Worm (Caenorhabditis elegans) whole organism, late embryonic: ENCODE data around the gene fbxa-71.

Experiments used
- ama-1 ChIP-seq: fragments of 150-350 bp; optimal IDR thresholded peaks from 2 replicates; lab custom pipeline; 2014
- ceh-30 ChIP-seq: fragments of 150-350 bp; optimal IDR thresholded peaks from 2 replicates; lab custom pipeline; 2014; ENCODE audit warnings: missing biosample characterization, missing genetic modification characterization
- ceh-31 ChIP-seq: sonication (generic microtip); optimal IDR thresholded peaks from 2 replicates; lab custom pipeline; 2016; ENCODE audit warnings: missing genetic modification characterization, missing compliant biosample characterization
- ceh-9 ChIP-seq: sonication (generic microtip); optimal IDR thresholded peaks from 2 replicates; lab custom pipeline; 2016; ENCODE audit warnings: mild to moderate bottlenecking, missing genetic modification characterization, inconsistent platforms, missing compliant biosample characterization
- dmd-4 ChIP-seq: sonication (generic microtip); optimal IDR thresholded peaks from 2 replicates; lab custom pipeline; 2016; ENCODE audit warnings: borderline replicate concordance, missing genetic modification characterization, missing compliant biosample characterization
- fax-1 ChIP-seq: sonication (generic microtip); optimal IDR thresholded peaks from 2 replicates; lab custom pipeline; 2016; ENCODE audit warnings: missing genotype, missing genetic modification characterization, missing compliant biosample characterization
- hlh-30 ChIP-seq: sonication (generic microtip); optimal IDR thresholded peaks from 2 replicates; lab custom pipeline; 2017; ENCODE audit warnings: antibody characterized with exemption, missing genetic modification characterization, missing compliant biosample characterization; ENCODE audit not compliant: insufficient read depth
- lin-11 ChIP-seq: fragments of 200-800 bp; sonication (Bioruptor generic); optimal IDR thresholded peaks from 2 replicates; lab custom pipeline; 2018; ENCODE audit warnings: mild to moderate bottlenecking, missing genetic modification characterization, missing compliant biosample characterization
- nfya-1 ChIP-seq: sonication (generic microtip); optimal IDR thresholded peaks from 2 replicates; lab custom pipeline; 2017; ENCODE audit warnings: missing genetic modification characterization, mild to moderate bottlenecking, missing compliant biosample characterization, antibody characterized with exemption, moderate library complexity
- nhr-11 ChIP-seq: fragments of 150-350 bp; optimal IDR thresholded peaks from 2 replicates; lab custom pipeline; 2014; ENCODE audit warnings: missing biosample characterization, missing genetic modification characterization
- pha-2 ChIP-seq: sonication (generic microtip); optimal IDR thresholded peaks from 2 replicates; lab custom pipeline; 2017; ENCODE audit warnings: mild to moderate bottlenecking, missing genetic modification characterization, missing compliant biosample characterization
- pqm-1 ChIP-seq: sonication (generic microtip); optimal IDR thresholded peaks from 2 replicates; lab custom pipeline; 2016; ENCODE audit warnings: missing genetic modification characterization, missing compliant biosample characterization
- ttx-3 ChIP-seq: sonication (generic microtip); optimal IDR thresholded peaks from 2 replicates; lab custom pipeline; 2016; ENCODE audit warnings: missing genetic modification reagents, missing genetic modification characterization, missing compliant biosample characterization
- ztf-16 ChIP-seq: sonication (generic microtip); optimal IDR thresholded peaks from 2 replicates; lab custom pipeline; 2017; ENCODE audit warnings: missing genetic modification characterization, missing compliant biosample characterization

ce11 chrIII:2288261-2288660, 32.6 kb downstream of the fbxa-71 start:
- TF ChIP-seq hlh-30: no peak
- no peak for TF ChIP-seq ama-1
- TF ChIP-seq ztf-16 (tag; lab: Kevin White, UChicago): no peak
- no peak for TF ChIP-seq pha-2 (tag; lab: Kevin White, UChicago)
- no peak for TF ChIP-seq dmd-4 (tag; lab: Kevin White, UChicago)
- no peak for TF ChIP-seq nhr-11
- TF ChIP-seq ceh-30 (tag; lab: Kevin White, UChicago): no peak
- TF ChIP-seq pqm-1 (tag; lab: Kevin White, UChicago): no peak
- no peak for TF ChIP-seq lin-11 (tag; lab: Kevin White, UChicago)
- TF ChIP-seq ceh-9: no peak
- TF ChIP-seq fax-1: no peak
- no peak for TF ChIP-seq ceh-31 (tag; lab: Kevin White, UChicago)
- no peak for TF ChIP-seq nfya-1 (tag; lab: Kevin White, UChicago)
- TF ChIP-seq ttx-3 (tag; lab: Kevin White, UChicago): no peak
